Fruit fly (Drosophila melanogaster): ENCODE results near the gene CG43091.
A peak's percentile ranks its signal among the peaks of the same experiment; 100 is the strongest.

The CG43091 gene

dm6 chr3R:22720808-22721306, 47.7 kb downstream of the CG43091 start, which contains the start of gene wge (continued):
- TF ChIP-seq CG11902 (GFP tag; optimal IDR thresholded peaks at IDR 0.05) (no peak), CG4318 (GFP tag; optimal IDR thresholded peaks at IDR 0.05) (no peak), CG6163 (GFP tag; IDR thresholded peaks at IDR 0.05) (peak; percentile 63; the same call in 2 of the 3 replicates), lz (GFP tag; optimal IDR thresholded peaks at IDR 0.05) (peak; percentile 1), Hr39 (GFP tag; optimal IDR thresholded peaks at IDR 0.05) (no peak), Hr4 (GFP tag; optimal IDR thresholded peaks at IDR 0.05) (no peak), achi (GFP tag; optimal IDR thresholded peaks at IDR 0.05) (peak; percentile 47), Lpt (GFP tag; optimal IDR thresholded peaks at IDR 0.05) (peak; percentile 65), Eip93F (GFP tag; optimal IDR thresholded peaks at IDR 0.05) (peak; percentile 47), CG11762 (GFP tag; optimal IDR thresholded peaks at IDR 0.05; ENCODE audit: insufficient read depth) (peak; percentile 21), fd85E (GFP tag; optimal IDR thresholded peaks at IDR 0.05) (no peak), eg (GFP tag; IDR thresholded peaks at IDR 0.05) (peak; percentile 80), CG6854 (GFP tag; optimal IDR thresholded peaks at IDR 0.05) (peak; percentile 18), CG8119 (GFP tag; IDR thresholded peaks at IDR 0.05) (peak; percentile 90), Blimp-1 (GFP tag; optimal IDR thresholded peaks at IDR 0.05) (peak; percentile 11), vri (GFP tag; optimal IDR thresholded peaks at IDR 0.05) (peak; percentile 37), Ets96B (tag; optimal IDR thresholded peaks at IDR 0.05) (peak; percentile 64), cyc (GFP tag; optimal IDR thresholded peaks at IDR 0.05) (no peak), dsx (GFP tag; optimal IDR thresholded peaks at IDR 0.05; ENCODE audit: poor library complexity, severe bottlenecking) (peak; percentile 71), fkh (GFP tag; optimal IDR thresholded peaks at IDR 0.05) (no peak)

dm6 chr3R:22719607-22719949, 49.0 kb downstream of the CG43091 start:
- no peak for TF ChIP-seq Smox (GFP tag; optimal IDR thresholded peaks at IDR 0.05)
- TF ChIP-seq Eip78C (GFP tag) = no peak
- no peak for TF ChIP-seq OdsH (GFP tag; optimal IDR thresholded peaks at IDR 0.05)
- TF ChIP-seq CG32006 (GFP tag; optimal IDR thresholded peaks at IDR 0.05) = no peak
- no peak for TF ChIP-seq pdm3 (GFP tag; optimal IDR thresholded peaks at IDR 0.05)
- TF ChIP-seq CG16779 (tag; optimal IDR thresholded peaks at IDR 0.05) = no peak
- no peak for TF ChIP-seq dac (GFP tag; optimal IDR thresholded peaks at IDR 0.05)
- no peak for TF ChIP-seq Sox15 (GFP tag; optimal IDR thresholded peaks at IDR 0.05)
- TF ChIP-seq CG34406 (GFP tag; optimal IDR thresholded peaks at IDR 0.05) = no peak
- TF ChIP-seq ss (GFP tag; optimal IDR thresholded peaks at IDR 0.05) = no peak
- TF ChIP-seq CG15336 (GFP tag; IDR thresholded peaks at IDR 0.05) = no peak
- TF ChIP-seq CG31627 (GFP tag; optimal IDR thresholded peaks at IDR 0.05) = no peak
- no peak for TF ChIP-seq Ets96B (tag; optimal IDR thresholded peaks at IDR 0.05)
- no peak for TF ChIP-seq achi (GFP tag; optimal IDR thresholded peaks at IDR 0.05)
- TF ChIP-seq fd59A (GFP tag; optimal IDR thresholded peaks at IDR 0.05) = no peak

- TF ChIP-seq CG9139 (GFP tag; optimal IDR thresholded peaks at IDR 0.05) (no peak), fd85E (GFP tag; optimal IDR thresholded peaks at IDR 0.05) (no peak), Gug (GFP tag; IDR thresholded peaks at IDR 0.05) (no peak), CG4318 (GFP tag; optimal IDR thresholded peaks at IDR 0.05) (no peak), CG34406 (GFP tag; optimal IDR thresholded peaks at IDR 0.05) (no peak), Hr4 (GFP tag; optimal IDR thresholded peaks at IDR 0.05) (no peak), eg (GFP tag; IDR thresholded peaks at IDR 0.05) (no peak), CG8632 (GFP tag; optimal IDR thresholded peaks at IDR 0.05) (no peak), CG7368 (GFP tag; optimal IDR thresholded peaks at IDR 0.05) (no peak), Hr39 (GFP tag; optimal IDR thresholded peaks at IDR 0.05) (no peak), Eip93F (GFP tag; optimal IDR thresholded peaks at IDR 0.05) (no peak), Hr38 (GFP tag; optimal IDR thresholded peaks at IDR 0.05) (no peak), Ets21C (GFP tag; optimal IDR thresholded peaks at IDR 0.05) (no peak), Smox (GFP tag; optimal IDR thresholded peaks at IDR 0.05) (no peak)
These were observed 49.5 kb downstream of the CG43091 start for dm6 chr3R:22718937-22719606.

Measured in whole organism, prepupa.